Fruit fly (Drosophila melanogaster): ENCODE data around the gene LysX.

The LysX gene

DNA sequence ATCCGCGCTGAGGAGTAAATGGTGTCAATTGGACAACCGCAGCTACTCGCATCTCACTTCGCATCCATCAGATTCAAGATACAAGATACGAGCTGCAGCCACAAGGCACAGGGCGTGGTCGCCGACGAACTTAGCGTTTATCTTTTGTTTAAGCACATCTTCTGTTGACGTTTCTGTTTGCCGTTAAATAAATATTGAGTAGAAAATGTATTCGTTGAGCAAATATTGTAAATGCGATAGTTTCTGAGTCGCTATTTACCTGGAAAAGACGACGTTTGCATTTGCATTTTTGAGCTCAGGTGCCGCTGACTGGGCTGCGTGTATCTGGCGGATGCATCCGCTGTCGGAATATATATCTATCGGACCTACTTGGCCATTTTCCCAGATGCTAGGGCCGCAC lies 28.8 kb downstream of the LysX start (continued):
- TF ChIP-seq CG7987 (GFP tag; optimal IDR thresholded peaks at IDR 0.05) (peak; percentile 64), klu (GFP tag; IDR thresholded peaks at IDR 0.05) (no peak), so (GFP tag; IDR thresholded peaks at IDR 0.05) (0 out of 3 replicates have a peak, but pooled peaks have one; percentile 46), CG6254 (GFP tag; optimal IDR thresholded peaks at IDR 0.05) (peak; percentile 76), Hr51 (GFP tag; optimal IDR thresholded peaks at IDR 0.05) (no peak), CG13424 (tag; optimal IDR thresholded peaks at IDR 0.05) (peak; percentile 61), sc (optimal IDR thresholded peaks at IDR 0.05) (no peak), sc (GFP tag; optimal IDR thresholded peaks at IDR 0.05) (peak; percentile 74), CG9609 (GFP tag; optimal IDR thresholded peaks at IDR 0.05) (no peak), unpg (GFP tag; optimal IDR thresholded peaks at IDR 0.05) (peak; percentile 65), fd64A (GFP tag; optimal IDR thresholded peaks at IDR 0.05) (peak; percentile 91), Rfx (GFP tag; IDR thresholded peaks at IDR 0.05) (no peak), CG14014 (GFP tag; IDR thresholded peaks at IDR 0.05) (peak; percentile 35; the same call in 1 of the 2 replicates), CG30431 (GFP tag; optimal IDR thresholded peaks at IDR 0.05) (peak; percentile 1), bowl (GFP tag; IDR thresholded peaks at IDR 0.05) (no peak), CG15011 (GFP tag; optimal IDR thresholded peaks at IDR 0.05) (peak; percentile 55), dmrt11E (tag; optimal IDR thresholded peaks at IDR 0.05) (peak; percentile 58), grau (tag; optimal IDR thresholded peaks at IDR 0.05) (peak; percentile 14), CG15269 (tag; optimal IDR thresholded peaks at IDR 0.05) (peak; percentile 28), sna (GFP tag; IDR thresholded peaks at IDR 0.05; ENCODE audit: partially characterized antibody) (no peak), Hey (tag; optimal IDR thresholded peaks at IDR 0.05) (peak; percentile 50), trh (GFP tag; optimal IDR thresholded peaks at IDR 0.05) (peak; percentile 35), lab (GFP tag; optimal IDR thresholded peaks at IDR 0.05) (peak; percentile 71), zfh1 (GFP tag; IDR thresholded peaks at IDR 0.05) (peak; percentile 88), CG6272 (GFP tag; IDR thresholded peaks at IDR 0.05) (no peak), MESR4 (GFP tag; optimal IDR thresholded peaks at IDR 0.05) (no peak), CG4707 (GFP tag; optimal IDR thresholded peaks at IDR 0.05) (peak; percentile 81), CG10431 (GFP tag; optimal IDR thresholded peaks at IDR 0.05) (peak; percentile 87), Hr3 (GFP tag; optimal IDR thresholded peaks at IDR 0.05) (no peak), trem (tag; optimal IDR thresholded peaks at IDR 0.05) (no peak), CG32767 (GFP tag; IDR thresholded peaks at IDR 0.05) (no peak), eve (GFP tag; optimal IDR thresholded peaks at IDR 0.05) (no peak), CG11398 (GFP tag; optimal IDR thresholded peaks at IDR 0.05) (peak; percentile 35), sens (GFP tag) (peak; percentile 94), CG9876 (GFP tag; optimal IDR thresholded peaks at IDR 0.05) (no peak), Asciz (GFP tag; optimal IDR thresholded peaks at IDR 0.05) (peak; percentile 90), onecut (GFP tag; IDR thresholded peaks at IDR 0.05) (peak; percentile 60), run (tag; optimal IDR thresholded peaks at IDR 0.05) (peak; percentile 39), Nf-YB (GFP tag; optimal IDR thresholded peaks at IDR 0.05) (peak; percentile 41), ro (GFP tag; IDR thresholded peaks at IDR 0.05) (no peak), tap (tag; optimal IDR thresholded peaks at IDR 0.05) (peak; percentile 50), CG6689 (GFP tag; IDR thresholded peaks at IDR 0.05) (peak; percentile 42), Dek (tag; optimal IDR thresholded peaks at IDR 0.05) (no peak), vvl (GFP tag; IDR thresholded peaks at IDR 0.05) (peak; percentile 33; the same call in 1 of the 2 replicates), ewg (GFP tag; optimal IDR thresholded peaks at IDR 0.05) (peak; percentile 51), CG10366 (GFP tag; IDR thresholded peaks at IDR 0.05) (no peak; the same call in 1 of the 2 replicates), kah (GFP tag; optimal IDR thresholded peaks at IDR 0.05) (peak; percentile 36), NC2β (GFP tag; optimal IDR thresholded peaks at IDR 0.05) (peak; percentile 20), bab2 (GFP tag; optimal IDR thresholded peaks at IDR 0.05) (peak; percentile 79), CG4360 (GFP tag; IDR thresholded peaks at IDR 0.05) (peak; percentile 10; the same call in 1 of the 2 replicates), CG12659 (GFP tag; optimal IDR thresholded peaks at IDR 0.05) (peak; percentile 36)
